Worm (Caenorhabditis elegans) whole organism, L1 larva: ENCODE data around the gene T16G12.4.
"Not testable (repeated sequence)": the region's sequence is repeated elsewhere in the genome, so short reads cannot be mapped to it uniquely, and the experiment has no call there.

Source experiments
- ama-1 ChIP-seq: fragments of 150-350 bp; optimal IDR thresholded peaks from 2 replicates; lab custom pipeline; 2014
- egl-27 ChIP-seq, 2 experiments: fragments of 150-350 bp in 1 of 2; sonication (generic microtip); optimal IDR thresholded peaks; 3 replicates each; lab custom pipeline; 2017 to 2018; ENCODE audit warnings: missing biosample characterization in 2 of 2, missing genetic modification characterization in 2 of 2, missing genetic modification reagents in 2 of 2
- ets-5 ChIP-seq: fragments of 200-800 bp; sonication (Bioruptor generic); IDR thresholded peaks from 2 replicates; pipeline ENCODE4 v1.3.6; 2022; ENCODE audit warnings: missing genetic modification characterization, missing compliant biosample characterization
- lin-13 ChIP-seq: fragments of 150-350 bp; optimal IDR thresholded peaks from 2 replicates; lab custom pipeline; 2014; ENCODE audit warnings: missing biosample characterization, missing genetic modification reagents, missing genetic modification characterization
- lin-14 ChIP-seq: fragments of 200-800 bp; sonication (Bioruptor generic); optimal IDR thresholded peaks from 2 replicates; lab custom pipeline; 2018; ENCODE audit warnings: mild to moderate bottlenecking, missing genetic modification characterization, moderate library complexity, missing compliant biosample characterization
- lin-15B ChIP-seq: fragments of 150-350 bp; sonication (generic microtip); optimal IDR thresholded peaks from 3 replicates; lab custom pipeline; 2014; ENCODE audit warnings: missing biosample characterization, missing genetic modification characterization
- nhr-11 ChIP-seq: fragments of 150-350 bp; optimal IDR thresholded peaks from 2 replicates; lab custom pipeline; 2014; ENCODE audit warnings: missing biosample characterization, missing genetic modification characterization
- nhr-237 ChIP-seq: fragments of 150-350 bp; optimal IDR thresholded peaks from 2 replicates; lab custom pipeline; 2014; ENCODE audit warnings: missing biosample characterization, missing genetic modification characterization
- snu-23 ChIP-seq: sonication (generic microtip); optimal IDR thresholded peaks from 2 replicates; lab custom pipeline; 2016; ENCODE audit warnings: missing genetic modification characterization, missing compliant biosample characterization
- zag-1 ChIP-seq: fragments of 150-350 bp; optimal IDR thresholded peaks from 2 replicates; lab custom pipeline; 2014; ENCODE audit warnings: missing biosample characterization, missing genetic modification characterization
- ztf-11 ChIP-seq, 2 experiments: sonication (generic microtip); optimal IDR thresholded peaks; 2 replicates each; lab custom pipeline; 2016 to 2017; ENCODE audit warnings: missing genetic modification characterization in 2 of 2, missing biosample characterization in 1 of 2, missing compliant biosample characterization in 1 of 2
- ztf-4 ChIP-seq: fragments of 150-350 bp; optimal IDR thresholded peaks from 2 replicates; lab custom pipeline; 2014; ENCODE audit warnings: missing biosample characterization, missing genetic modification characterization

ce11 chrIII:10050321-10050720 lies 7.3 kb upstream of the T16G12.4 start, which contains the start of gene T16G12.3:
- not testable (repeated sequence) for TF ChIP-seq nhr-237 (tag; lab: Kevin White, UChicago); lin-15B; egl-27 (tag; optimal IDR thresholded peaks at IDR 0.05; lab: Kevin White, UChicago); ztf-4 (tag; lab: Kevin White, UChicago); ets-5 (GFP tag; lab: Robert Waterston, UW); nhr-11 (tag; lab: Kevin White, UChicago); snu-23 (GFP tag; lab: Kevin White, UChicago); ztf-11 (tag; optimal IDR thresholded peaks at IDR 0.05; lab: Kevin White, UChicago); ama-1 (lab: Kevin White, UChicago); zag-1 (tag; lab: Kevin White, UChicago); lin-13 (GFP tag; lab: Kevin White, UChicago); lin-14 (GFP tag; lab: Kevin White, UChicago)
